Worm (Caenorhabditis elegans): Measurements from ENCODE around the gene hsp-1.
A peak's percentile ranks its signal among the peaks of the same experiment; 100 is the strongest.

The hsp-1 gene

DNA sequence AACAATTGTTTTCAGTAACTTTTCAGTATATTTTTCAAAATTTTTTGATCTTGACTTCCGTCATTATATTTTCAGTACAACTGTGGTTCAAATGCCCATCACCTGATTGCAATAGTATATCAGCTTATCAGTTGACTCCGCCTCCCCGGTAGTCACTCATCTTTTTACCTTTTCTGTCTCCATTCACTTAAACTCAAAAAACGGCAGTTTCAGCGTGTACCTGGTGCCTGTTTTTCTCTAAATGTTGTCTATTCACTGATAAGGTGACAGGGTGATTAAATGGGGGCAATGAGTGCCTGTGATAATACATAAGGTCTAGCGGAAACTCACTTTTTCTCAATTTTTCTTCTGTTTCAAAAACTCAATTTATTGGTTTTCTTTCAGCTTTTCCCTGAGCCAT is 33.6 kb upstream of the hsp-1 start, which contains the start of gene ZK550.2:
Gene ZK550.2, plus strand, starts transcription at position 385 of the 400 bp plus-strand sequence.
- TF ChIP-seq hlh-13 (GFP tag; optimal IDR thresholded peaks at IDR 0.05), result no peak
- no peak for TF ChIP-seq ceh-31 (tag; optimal IDR thresholded peaks at IDR 0.05)
- no peak for TF ChIP-seq zip-5 (tag; optimal IDR thresholded peaks at IDR 0.05)
- no peak for TF ChIP-seq tbx-7 (tag; optimal IDR thresholded peaks at IDR 0.05)
- no peak for TF ChIP-seq sdc-2 (tag; optimal IDR thresholded peaks at IDR 0.05)
- TF ChIP-seq unc-86 (tag; optimal IDR thresholded peaks at IDR 0.05), result no peak
- no peak for TF ChIP-seq ceh-14 (tag; optimal IDR thresholded peaks at IDR 0.05)
- peak; percentile 54 for TF ChIP-seq pqm-1 (tag; optimal IDR thresholded peaks at IDR 0.05)
- TF ChIP-seq elt-2 (tag; optimal IDR thresholded peaks at IDR 0.05), result peak; percentile 85
- no peak for TF ChIP-seq ama-1 (optimal IDR thresholded peaks at IDR 0.05)

DNA sequence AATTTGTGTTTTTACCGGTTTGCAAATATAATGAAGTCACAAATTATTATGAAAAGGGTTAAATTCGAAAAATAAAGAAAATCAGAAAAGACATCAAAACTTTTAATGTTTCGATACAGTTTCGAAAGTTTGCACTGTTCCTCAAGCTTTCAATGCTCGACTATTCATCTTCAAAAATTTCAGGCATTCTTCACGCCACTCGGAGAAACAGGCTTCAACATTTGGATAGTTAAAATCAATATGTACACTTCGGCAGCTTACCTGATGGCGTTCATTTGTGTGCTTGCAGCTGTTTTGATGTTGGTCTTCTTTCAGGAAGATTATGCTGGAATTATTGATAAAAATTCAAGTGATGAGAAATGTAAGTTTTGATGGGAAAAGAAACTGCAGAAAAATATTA is 31.6 kb upstream of the hsp-1 start:
- TF ChIP-seq unc-42 (tag; optimal IDR thresholded peaks at IDR 0.05) (no peak), K02D7.2 (tag; optimal IDR thresholded peaks at IDR 0.05) (no peak), eyg-1 (tag; optimal IDR thresholded peaks at IDR 0.05) (no peak), nhr-232 (tag; optimal IDR thresholded peaks at IDR 0.05) (no peak), fax-1 (tag; optimal IDR thresholded peaks at IDR 0.05) (no peak), hlh-8 (tag; optimal IDR thresholded peaks at IDR 0.05) (no peak), nhr-11 (tag; optimal IDR thresholded peaks at IDR 0.05) (no peak), dmd-4 (tag; optimal IDR thresholded peaks at IDR 0.05; ENCODE audit: borderline replicate concordance) (no peak), ceh-2 (tag; optimal IDR thresholded peaks at IDR 0.05) (no peak), lim-6 (tag; optimal IDR thresholded peaks at IDR 0.05) (no peak), ceh-31 (tag; optimal IDR thresholded peaks at IDR 0.05) (no peak), fkh-6 (tag; optimal IDR thresholded peaks at IDR 0.05) (no peak), Y22D7AL.16 (tag; optimal IDR thresholded peaks at IDR 0.05) (no peak), ceh-22 (tag; optimal IDR thresholded peaks at IDR 0.05) (no peak)

DNA sequence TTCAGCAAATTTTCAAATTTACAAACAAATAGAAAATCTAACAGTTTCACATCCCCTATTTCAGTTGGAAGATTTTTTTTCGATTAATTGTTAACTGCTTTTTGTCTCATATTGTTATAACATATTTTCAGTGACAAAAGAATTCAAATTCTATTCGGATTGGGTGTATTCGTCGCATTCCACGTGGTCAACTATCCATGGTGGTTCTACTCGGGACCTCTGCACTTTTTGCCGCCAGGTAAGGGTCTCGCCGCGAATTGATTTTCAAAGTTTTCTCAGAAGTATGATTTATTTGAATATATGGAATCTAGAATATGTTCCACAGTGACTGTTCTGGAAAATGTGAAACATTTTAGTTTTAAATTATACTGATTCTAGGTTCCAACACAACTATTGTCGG is 30.2 kb upstream of the hsp-1 start:
- TF ChIP-seq lim-6 (tag; optimal IDR thresholded peaks at IDR 0.05) (no peak), F13H6.1 (tag; optimal IDR thresholded peaks at IDR 0.05) (no peak), elt-4 (tag; optimal IDR thresholded peaks at IDR 0.05) (no peak), unc-86 (tag; optimal IDR thresholded peaks at IDR 0.05) (no peak), lin-11 (tag; optimal IDR thresholded peaks at IDR 0.05) (no peak)

- peak; percentile 9 for TF ChIP-seq fkh-6 (tag; optimal IDR thresholded peaks at IDR 0.05)
- TF ChIP-seq madf-2 (tag; optimal IDR thresholded peaks at IDR 0.05), result peak; percentile 33
- no peak for TF ChIP-seq tbx-7 (tag; optimal IDR thresholded peaks at IDR 0.05)
- no peak for TF ChIP-seq elt-4 (tag; optimal IDR thresholded peaks at IDR 0.05)
- no peak for TF ChIP-seq K02D7.2 (tag; optimal IDR thresholded peaks at IDR 0.05)
- TF ChIP-seq npax-4 (tag; optimal IDR thresholded peaks at IDR 0.05), result no peak
- peak; percentile 6 for TF ChIP-seq ceh-19 (GFP tag; optimal IDR thresholded peaks at IDR 0.05)
- peak; percentile 2 for TF ChIP-seq ahr-1 (tag; optimal IDR thresholded peaks at IDR 0.05)
- peak; percentile 92 for TF ChIP-seq pros-1 (tag; optimal IDR thresholded peaks at IDR 0.05)
- no peak for TF ChIP-seq lin-11 (tag; optimal IDR thresholded peaks at IDR 0.05)
- peak; percentile 51 for TF ChIP-seq pat-9 (tag; optimal IDR thresholded peaks at IDR 0.05)
- TF ChIP-seq ref-2 (tag; optimal IDR thresholded peaks at IDR 0.05), result peak; percentile 82
- TF ChIP-seq ceh-6 (GFP tag; optimal IDR thresholded peaks at IDR 0.05), result peak; percentile 53
- TF ChIP-seq elt-2 (tag; optimal IDR thresholded peaks at IDR 0.05), result peak; percentile 72
- TF ChIP-seq ceh-9 (tag; optimal IDR thresholded peaks at IDR 0.05), result no peak
- peak; percentile 99 for TF ChIP-seq ceh-30 (tag; optimal IDR thresholded peaks at IDR 0.05)
- peak; percentile 69 for TF ChIP-seq ets-4 (tag; optimal IDR thresholded peaks at IDR 0.05)
- TF ChIP-seq sox-2 (GFP tag; IDR thresholded peaks at IDR 0.05), result 0 out of 2 replicates have a peak, but pooled peaks have one; percentile 34
- TF ChIP-seq odd-2 (tag; optimal IDR thresholded peaks at IDR 0.05), result no peak
- no peak for TF ChIP-seq ceh-24 (tag; optimal IDR thresholded peaks at IDR 0.05)
- TF ChIP-seq hlh-15 (tag; optimal IDR thresholded peaks at IDR 0.05), result no peak
- TF ChIP-seq sdc-2 (tag; optimal IDR thresholded peaks at IDR 0.05), result peak; percentile 46
- TF ChIP-seq ceh-14 (tag; optimal IDR thresholded peaks at IDR 0.05), result peak; percentile 49
- peak; percentile 89 for TF ChIP-seq unc-42 (tag; optimal IDR thresholded peaks at IDR 0.05)
- no peak for TF ChIP-seq fax-1 (tag; optimal IDR thresholded peaks at IDR 0.05)
- peak; percentile 46 for TF ChIP-seq C08G9.2 (tag; optimal IDR thresholded peaks at IDR 0.05)
- peak; percentile 86 for TF ChIP-seq ceh-31 (tag; optimal IDR thresholded peaks at IDR 0.05)
- TF ChIP-seq T23F11.4 (GFP tag; optimal IDR thresholded peaks at IDR 0.05), result no peak
- TF ChIP-seq mec-3 (tag; optimal IDR thresholded peaks at IDR 0.05; ENCODE audit: borderline replicate concordance), result no peak
- peak; percentile 20 for TF ChIP-seq hlh-8 (tag; optimal IDR thresholded peaks at IDR 0.05)
- TF ChIP-seq tbx-2 (tag; optimal IDR thresholded peaks at IDR 0.05), result peak; percentile 87
- no peak for TF ChIP-seq zip-5 (tag; optimal IDR thresholded peaks at IDR 0.05)
- no peak for TF ChIP-seq nhr-11 (tag; optimal IDR thresholded peaks at IDR 0.05)
- peak; percentile 93 for TF ChIP-seq nfya-1 (tag; optimal IDR thresholded peaks at IDR 0.05)
Measured at ce11 chrIV:17249691-17250181, 29.0 kb upstream of the hsp-1 start, which contains the start of gene eelo-2. eelo-2 (plus strand) TSS chrIV:17250131.
